Fruit fly (Drosophila melanogaster): Measurements from ENCODE around the gene CG13614.

- TF ChIP-seq Spps (tag; optimal IDR thresholded peaks at IDR 0.05), result no peak
- TF ChIP-seq Atf6 (GFP tag; IDR thresholded peaks at IDR 0.05), result no peak
- no peak for TF ChIP-seq so (GFP tag; IDR thresholded peaks at IDR 0.05)
- TF ChIP-seq NFAT (GFP tag; IDR thresholded peaks at IDR 0.05), result no peak
- no peak for TF ChIP-seq Sry-δ (GFP tag; optimal IDR thresholded peaks at IDR 0.05)
- no peak for TF ChIP-seq CG7839 (tag; optimal IDR thresholded peaks at IDR 0.05)
- no peak for TF ChIP-seq HmgZ (tag; optimal IDR thresholded peaks at IDR 0.05)
- TF ChIP-seq CG2116 (GFP tag; optimal IDR thresholded peaks at IDR 0.05), result no peak
- no peak for TF ChIP-seq CG10209 (GFP tag; optimal IDR thresholded peaks at IDR 0.05)
- no peak for TF ChIP-seq CG30431 (GFP tag; optimal IDR thresholded peaks at IDR 0.05)
- TF ChIP-seq Bdp1 (GFP tag; optimal IDR thresholded peaks at IDR 0.05), result no peak
Measured at dm6 chr3R:24384952-24385351, 15.6 kb downstream of the CG13614 start, which contains the start of gene CG17780.

All from whole organism, embryonic.